Worm (Caenorhabditis elegans): ENCODE data around the gene fut-8.

- no peak for TF ChIP-seq K09A11.1 (tag; optimal IDR thresholded peaks at IDR 0.05; ENCODE audit: insufficient read depth)
- no peak for TF ChIP-seq tbx-7 (tag; optimal IDR thresholded peaks at IDR 0.05)
- TF ChIP-seq ets-4 (tag; optimal IDR thresholded peaks at IDR 0.05) = no peak
- no peak for TF ChIP-seq pha-4 (tag; optimal IDR thresholded peaks at IDR 0.05)
- no peak for TF ChIP-seq zip-5 (tag; optimal IDR thresholded peaks at IDR 0.05)
- TF ChIP-seq fax-1 (tag; optimal IDR thresholded peaks at IDR 0.05) = no peak
- no peak for TF ChIP-seq fkh-10 (GFP tag; optimal IDR thresholded peaks at IDR 0.05)
These were observed 5.3 kb upstream of the fut-8 start for ce11 chrV:5995598-5995997.
